Worm (Caenorhabditis elegans): Measurements from ENCODE around the gene C06A8.8.

Gene C06A8.8

DNA sequence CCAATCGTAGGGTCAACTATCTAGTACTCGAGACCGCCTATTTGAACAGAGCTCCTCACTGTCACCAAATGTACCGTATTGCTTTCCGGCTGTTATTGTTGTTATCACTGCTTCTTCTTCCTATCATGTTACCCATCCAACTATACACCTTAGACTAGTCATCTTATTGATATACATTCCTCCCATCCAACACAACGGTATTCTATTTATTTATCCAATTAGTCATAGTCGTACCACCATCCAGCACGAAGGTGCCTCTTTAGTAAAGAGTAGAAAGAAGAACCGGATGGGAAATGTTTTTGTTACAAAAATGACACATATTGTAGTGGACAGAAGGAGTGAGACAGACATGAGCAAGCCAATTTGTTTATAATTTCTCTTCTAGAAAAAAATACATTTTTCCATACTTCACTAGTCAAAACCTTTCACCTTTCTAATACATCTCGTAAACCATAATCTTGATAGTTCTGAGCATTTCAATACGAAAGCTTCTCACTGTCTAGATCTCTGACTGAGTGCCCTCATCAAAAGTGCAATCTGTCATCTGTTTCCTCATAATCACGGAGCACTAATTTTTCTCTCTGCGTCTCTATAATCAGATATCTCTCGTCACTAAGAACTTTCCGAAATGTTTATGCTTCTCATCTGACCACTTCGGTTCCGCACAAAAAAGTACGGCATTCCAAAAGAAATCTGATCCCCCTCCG lies 38.5 kb upstream of the C06A8.8 start:
- TF ChIP-seq unc-39 (tag; optimal IDR thresholded peaks at IDR 0.05) (no peak), ces-1 (GFP tag; optimal IDR thresholded peaks at IDR 0.05) (peak; percentile 7), sem-2 (GFP tag; optimal IDR thresholded peaks at IDR 0.05) (no peak), lsy-2 (tag; optimal IDR thresholded peaks at IDR 0.05) (peak; percentile 29), ceh-39 (tag; optimal IDR thresholded peaks at IDR 0.05) (no peak), ztf-11 (tag; optimal IDR thresholded peaks at IDR 0.05) (peak; percentile 7), nhr-76 (tag; optimal IDR thresholded peaks at IDR 0.05) (no peak), pha-4 (tag; optimal IDR thresholded peaks at IDR 0.05) (peak; percentile 35)

DNA sequence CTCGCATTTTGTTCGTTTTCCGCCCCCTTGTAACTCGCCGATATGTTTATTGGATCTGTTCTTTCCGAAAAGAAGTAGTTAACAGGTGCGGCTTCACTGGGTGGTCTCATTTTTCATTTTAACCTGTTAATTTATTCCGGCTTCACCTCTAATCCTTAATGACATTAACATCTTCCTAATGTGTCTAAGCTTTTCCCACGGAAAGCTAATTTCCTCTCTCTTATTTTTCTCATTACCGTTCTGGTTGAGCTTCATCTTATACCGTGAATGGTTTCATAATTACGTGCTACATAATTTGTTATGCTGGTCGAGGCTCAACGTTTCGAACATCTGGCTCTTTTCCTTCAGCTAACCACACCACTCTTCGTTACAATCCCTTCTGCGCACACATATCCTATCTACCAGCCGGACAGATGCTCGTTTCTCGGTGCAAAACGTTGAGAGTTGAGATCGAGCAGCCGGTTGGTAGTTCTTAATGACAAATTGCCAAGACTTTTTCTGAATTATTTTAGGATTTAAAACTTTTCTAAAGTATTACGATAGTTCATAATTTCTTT lies 37.6 kb upstream of the C06A8.8 start:
- no peak for TF ChIP-seq flh-1 (GFP tag; optimal IDR thresholded peaks at IDR 0.05)
- no peak for TF ChIP-seq nhr-2 (tag; optimal IDR thresholded peaks at IDR 0.05)
- TF ChIP-seq M03D4.4 (tag; optimal IDR thresholded peaks at IDR 0.05): no peak
- no peak for TF ChIP-seq mep-1 (tag; optimal IDR thresholded peaks at IDR 0.05)
- no peak for TF ChIP-seq pha-4 (tag; optimal IDR thresholded peaks at IDR 0.05)
- no peak for TF ChIP-seq elt-3 (tag; optimal IDR thresholded peaks at IDR 0.05)
- peak; percentile 64 for TF ChIP-seq cnd-1 (tag; optimal IDR thresholded peaks at IDR 0.05)
- TF ChIP-seq nhr-237 (tag; optimal IDR thresholded peaks at IDR 0.05): no peak
- no peak for TF ChIP-seq snpc-4 (tag; optimal IDR thresholded peaks at IDR 0.05)
- TF ChIP-seq mls-2 (tag; optimal IDR thresholded peaks at IDR 0.05): peak; percentile 68
- peak; percentile 90 for TF ChIP-seq ces-1 (GFP tag; optimal IDR thresholded peaks at IDR 0.05)
- no peak for TF ChIP-seq unc-62 (GFP tag; optimal IDR thresholded peaks at IDR 0.05)
- no peak for TF ChIP-seq tbx-8 (GFP tag; optimal IDR thresholded peaks at IDR 0.05)
- peak; percentile 62 for TF ChIP-seq ztf-11 (tag; optimal IDR thresholded peaks at IDR 0.05)
- no peak for TF ChIP-seq sem-2 (GFP tag; optimal IDR thresholded peaks at IDR 0.05)
- no peak for TF ChIP-seq bed-3 (GFP tag; optimal IDR thresholded peaks at IDR 0.05)
- TF ChIP-seq zip-8 (tag; optimal IDR thresholded peaks at IDR 0.05): no peak
- TF ChIP-seq nhr-12 (tag; optimal IDR thresholded peaks at IDR 0.05): no peak
- no peak for TF ChIP-seq ceh-39 (tag; optimal IDR thresholded peaks at IDR 0.05)
- TF ChIP-seq elt-1 (tag; optimal IDR thresholded peaks at IDR 0.05; ENCODE audit: borderline replicate concordance, insufficient read depth): no peak
- TF ChIP-seq drap-1 (GFP tag; optimal IDR thresholded peaks at IDR 0.05): no peak
- TF ChIP-seq nhr-76 (tag; optimal IDR thresholded peaks at IDR 0.05): no peak
- TF ChIP-seq sptf-1 (tag; optimal IDR thresholded peaks at IDR 0.05): no peak
- no peak for TF ChIP-seq unc-39 (tag; optimal IDR thresholded peaks at IDR 0.05)
- TF ChIP-seq lsy-2 (tag; optimal IDR thresholded peaks at IDR 0.05): no peak
- peak; percentile 81 for TF ChIP-seq lin-32 (GFP tag; optimal IDR thresholded peaks at IDR 0.05)
- TF ChIP-seq mab-5 (tag; optimal IDR thresholded peaks at IDR 0.05): no peak
- no peak for TF ChIP-seq nhr-28 (tag; optimal IDR thresholded peaks at IDR 0.05)
- TF ChIP-seq hlh-1 (tag; optimal IDR thresholded peaks at IDR 0.05): peak; percentile 66
- TF ChIP-seq lin-13 (tag; optimal IDR thresholded peaks at IDR 0.05): no peak
- TF ChIP-seq ceh-43 (GFP tag; optimal IDR thresholded peaks at IDR 0.05): peak; percentile 6
- TF ChIP-seq blmp-1 (tag; optimal IDR thresholded peaks at IDR 0.05): no peak

DNA sequence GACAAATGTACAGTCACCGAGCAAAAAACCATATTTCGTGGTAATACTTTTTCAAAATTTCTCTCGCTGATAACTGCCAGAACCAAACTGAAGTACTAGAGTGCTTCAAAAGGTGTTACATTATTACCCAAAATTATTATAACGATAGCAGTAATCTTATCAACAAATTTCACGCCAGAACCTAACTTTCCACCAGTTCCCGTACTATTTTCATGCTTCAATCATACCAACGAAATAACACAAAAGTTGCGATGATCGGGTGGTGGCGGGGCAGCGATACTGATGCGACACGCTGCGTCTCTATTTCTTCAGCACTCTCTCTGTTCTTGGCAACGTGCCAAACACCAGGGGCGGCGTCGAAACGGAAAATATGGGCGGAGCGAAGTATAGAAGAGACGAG lies 37.1 kb upstream of the C06A8.8 start:
- TF ChIP-seq mls-2 (tag; optimal IDR thresholded peaks at IDR 0.05) (no peak), unc-62 (GFP tag; optimal IDR thresholded peaks at IDR 0.05) (no peak), ztf-11 (tag; optimal IDR thresholded peaks at IDR 0.05) (no peak), nhr-237 (tag; optimal IDR thresholded peaks at IDR 0.05) (no peak), bed-3 (GFP tag; optimal IDR thresholded peaks at IDR 0.05) (no peak), unc-120 (tag; optimal IDR thresholded peaks at IDR 0.05; ENCODE audit: poor library complexity, severe bottlenecking) (peak; percentile 20), nhr-28 (tag; optimal IDR thresholded peaks at IDR 0.05) (no peak)

DNA sequence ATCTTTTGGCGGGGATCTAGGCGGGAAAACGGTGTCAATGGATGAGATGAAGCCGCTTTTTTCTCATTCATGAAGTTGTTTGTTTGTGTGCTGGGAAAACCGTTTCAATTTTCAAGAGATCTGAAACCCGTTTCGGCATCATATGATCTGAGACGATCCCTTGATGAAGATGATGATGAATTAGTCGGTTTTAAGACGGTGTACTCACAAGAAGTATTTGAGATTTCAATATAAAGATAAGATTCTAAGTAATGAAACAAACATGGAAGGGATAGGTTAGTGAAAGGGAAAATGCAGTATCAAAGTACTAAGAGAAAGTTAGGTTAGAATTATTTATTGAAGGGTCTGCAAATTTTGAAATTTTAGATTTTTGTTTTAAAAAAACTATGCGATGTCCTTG lies 36.3 kb upstream of the C06A8.8 start:
- TF ChIP-seq nhr-12 (tag; optimal IDR thresholded peaks at IDR 0.05): no peak
- TF ChIP-seq elt-3 (tag; optimal IDR thresholded peaks at IDR 0.05): no peak
- no peak for TF ChIP-seq ham-2 (GFP tag; optimal IDR thresholded peaks at IDR 0.05)
- TF ChIP-seq drap-1 (GFP tag; optimal IDR thresholded peaks at IDR 0.05): no peak
- no peak for TF ChIP-seq M03D4.4 (tag; optimal IDR thresholded peaks at IDR 0.05)
- no peak for TF ChIP-seq tbx-8 (GFP tag; optimal IDR thresholded peaks at IDR 0.05)
- TF ChIP-seq nhr-28 (tag; optimal IDR thresholded peaks at IDR 0.05): no peak
- no peak for TF ChIP-seq ceh-43 (GFP tag; optimal IDR thresholded peaks at IDR 0.05)
- no peak for TF ChIP-seq ceh-39 (tag; optimal IDR thresholded peaks at IDR 0.05)
- no peak for TF ChIP-seq bed-3 (GFP tag; optimal IDR thresholded peaks at IDR 0.05)
- TF ChIP-seq unc-120 (tag; optimal IDR thresholded peaks at IDR 0.05; ENCODE audit: poor library complexity, severe bottlenecking): no peak
- no peak for TF ChIP-seq cnd-1 (tag; optimal IDR thresholded peaks at IDR 0.05)
- no peak for TF ChIP-seq nhr-2 (tag; optimal IDR thresholded peaks at IDR 0.05)
- no peak for TF ChIP-seq sem-2 (GFP tag; optimal IDR thresholded peaks at IDR 0.05)
